Fruit fly (Drosophila melanogaster) S2 (cell line): ENCODE measurements around the gene cpb.

Experiments
- CG8478 ChIP-seq: fragments of >200 bp; optimal IDR thresholded peaks from 2 replicates; lab custom pipeline; 2018
- CTCF ChIP-seq, 2 experiments: fragments of >200 bp; optimal IDR thresholded peaks; 2 replicates each; lab custom pipeline; 2018

The cpb gene

dm6 chr2L:1704746-1705145, at the start of gene cpb:
Gene cpb, plus strand, starts transcription at chr2L:1704902.
- TF ChIP-seq CG8478 (no peak), CTCF (optimal IDR thresholded peaks at IDR 0.05; lab: Kevin White, UChicago) (no peak)

- TF ChIP-seq CTCF (optimal IDR thresholded peaks at IDR 0.05; lab: Kevin White, UChicago) = no peak
- no peak for TF ChIP-seq CG8478
Measured at dm6 chr2L:1655858-1656257, 48.8 kb upstream of the cpb start.

dm6 chr2L:1656835-1657541, 47.7 kb upstream of the cpb start:
- TF ChIP-seq CTCF (optimal IDR thresholded peaks at IDR 0.05; lab: Kevin White, UChicago) (no peak), CG8478 (no peak)

dm6 chr2L:1658124-1658523, 46.6 kb upstream of the cpb start:
- TF ChIP-seq CTCF (optimal IDR thresholded peaks at IDR 0.05; lab: Kevin White, UChicago) (no peak), CG8478 (no peak)

dm6 chr2L:1663066-1663465, 41.6 kb upstream of the cpb start:
- no peak for TF ChIP-seq CG8478
- TF ChIP-seq CTCF (optimal IDR thresholded peaks at IDR 0.05; lab: Kevin White, UChicago) = no peak

- TF ChIP-seq CG8478 (no peak), CTCF (optimal IDR thresholded peaks at IDR 0.05; lab: Kevin White, UChicago) (no peak)
Measured at dm6 chr2L:1665879-1666278, 38.8 kb upstream of the cpb start.

dm6 chr2L:1666789-1667188, 37.9 kb upstream of the cpb start:
- TF ChIP-seq CG8478 (no peak), CTCF (optimal IDR thresholded peaks at IDR 0.05; lab: Kevin White, UChicago) (no peak)

dm6 chr2L:1667483-1667882, 37.2 kb upstream of the cpb start:
- no peak for TF ChIP-seq CG8478
- no peak for TF ChIP-seq CTCF (optimal IDR thresholded peaks at IDR 0.05; lab: Kevin White, UChicago)

dm6 chr2L:1668616-1669020, 36.1 kb upstream of the cpb start:
- TF ChIP-seq CG8478 = no peak
- TF ChIP-seq CTCF (optimal IDR thresholded peaks at IDR 0.05; lab: Kevin White, UChicago) = no peak

- TF ChIP-seq CG8478 = no peak
- no peak for TF ChIP-seq CTCF (optimal IDR thresholded peaks at IDR 0.05; lab: Kevin White, UChicago)
Measured at dm6 chr2L:1669316-1670027, 35.2 kb upstream of the cpb start.

dm6 chr2L:1670421-1670820, 34.3 kb upstream of the cpb start:
- TF ChIP-seq CG8478 (no peak), CTCF (optimal IDR thresholded peaks at IDR 0.05; lab: Kevin White, UChicago) (no peak)

- TF ChIP-seq CG8478 (no peak), CTCF (optimal IDR thresholded peaks at IDR 0.05; lab: Kevin White, UChicago) (no peak)
Measured at dm6 chr2L:1672111-1672718, 32.5 kb upstream of the cpb start.

- no peak for TF ChIP-seq CG8478
- no peak for TF ChIP-seq CTCF (optimal IDR thresholded peaks at IDR 0.05; lab: Kevin White, UChicago)
Measured at dm6 chr2L:1692857-1693256, 11.8 kb upstream of the cpb start.

dm6 chr2L:1696269-1696668, 8.4 kb upstream of the cpb start:
- no peak for TF ChIP-seq CTCF (optimal IDR thresholded peaks at IDR 0.05; lab: Kevin White, UChicago)
- no peak for TF ChIP-seq CG8478

- no peak for TF ChIP-seq CTCF (optimal IDR thresholded peaks at IDR 0.05; lab: Kevin White, UChicago)
- TF ChIP-seq CG8478 = no peak
Measured at dm6 chr2L:1706961-1707360, 2.3 kb downstream of the cpb start.

- no peak for TF ChIP-seq CTCF (optimal IDR thresholded peaks at IDR 0.05; lab: Kevin White, UChicago)
- no peak for TF ChIP-seq CG8478
Measured at dm6 chr2L:1708110-1708509, 3.4 kb downstream of the cpb start.
